Worm (Caenorhabditis elegans) whole organism, midembryonic: ENCODE results near the gene mob-3.

ENCODE experiments used
- T22C8.4 ChIP-seq: fragments of 200-800 bp; sonication (Bioruptor generic); IDR thresholded peaks from 2 replicates; pipeline ENCODE4 v1.3.6; 2022; ENCODE audit warnings: missing genetic modification characterization, missing compliant biosample characterization
- cog-1 ChIP-seq: sonication (generic microtip); optimal IDR thresholded peaks from 2 replicates; lab custom pipeline; 2016; ENCODE audit warnings: missing genetic modification characterization, missing compliant biosample characterization
- flt-1 ChIP-seq: fragments of 200-800 bp; sonication (Bioruptor generic); IDR thresholded peaks from 2 replicates; pipeline ENCODE4 v1.3.6; 2022; ENCODE audit warnings: missing genetic modification characterization, missing compliant biosample characterization
- klf-2 ChIP-seq: fragments of 200-800 bp; sonication (Bioruptor generic); conservative IDR thresholded peaks from 2 replicates; pipeline ENCODE4 v1.3.6; 2022; ENCODE audit warnings: missing genetic modification reagents, missing genetic modification characterization, missing compliant biosample characterization
- med-1 ChIP-seq: sonication (generic microtip); optimal IDR thresholded peaks from 2 replicates; lab custom pipeline; 2017; ENCODE audit warnings: missing genetic modification characterization, mild to moderate bottlenecking, missing compliant biosample characterization, antibody characterized with exemption, missing genetic modification reagents; ENCODE audit not compliant: insufficient read depth
- ref-1 ChIP-seq: fragments of 200-800 bp; sonication (Bioruptor generic); conservative IDR thresholded peaks from 2 replicates; pipeline ENCODE4 v1.3.6; 2022; ENCODE audit warnings: missing genetic modification reagents, missing genetic modification characterization, missing compliant biosample characterization
- tab-1 ChIP-seq: fragments of 200-800 bp; sonication (Bioruptor generic); IDR thresholded peaks from 2 replicates; pipeline ENCODE4 v1.3.6; 2022; ENCODE audit warnings: missing genetic modification characterization, missing compliant biosample characterization
- ztf-23 ChIP-seq: fragments of 200-800 bp; sonication (Bioruptor generic); IDR thresholded peaks from 2 replicates; pipeline ENCODE4 v1.3.6; 2022; ENCODE audit warnings: missing genetic modification reagents, missing genetic modification characterization, missing compliant biosample characterization
- ztf-29 ChIP-seq: fragments of 200-800 bp; sonication (Bioruptor generic); IDR thresholded peaks from 2 replicates; pipeline ENCODE4 v1.3.6; 2022; ENCODE audit warnings: missing genetic modification reagents, missing genetic modification characterization, missing compliant biosample characterization

Gene mob-3

DNA sequence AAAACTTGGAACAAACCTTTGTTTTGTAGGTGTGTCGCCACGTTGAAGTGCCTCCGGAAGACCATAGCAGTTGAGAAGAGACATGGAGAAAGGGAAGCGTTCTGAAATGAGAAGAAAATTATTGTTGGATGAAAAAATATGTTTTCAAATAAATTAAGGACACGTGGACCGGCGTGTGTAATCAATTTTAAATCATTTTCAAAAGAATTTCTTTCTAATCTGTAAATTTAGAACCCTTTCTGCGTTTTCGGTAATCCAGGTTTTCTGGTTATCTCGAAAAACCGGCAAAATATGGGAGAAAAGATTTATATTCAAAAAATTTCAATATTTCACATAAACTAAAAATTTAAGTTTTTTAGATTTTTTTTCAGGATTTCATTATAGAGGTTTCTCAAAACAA is at the start of gene mob-3:
TSS of gene mob-3 (minus strand) at position 101 of the 400 bp plus-strand sequence.
- TF ChIP-seq tab-1 (GFP tag; lab: Robert Waterston, UW) (no peak), med-1 (no peak), ref-1 (GFP tag; lab: Robert Waterston, UW) (no peak), T22C8.4 (GFP tag; lab: Robert Waterston, UW) (no peak), flt-1 (GFP tag; lab: Robert Waterston, UW) (no peak), cog-1 (tag; lab: Kevin White, UChicago) (no peak), ztf-23 (GFP tag; lab: Robert Waterston, UW) (no peak), ztf-29 (no peak), klf-2 (GFP tag; lab: Robert Waterston, UW) (no peak)

DNA sequence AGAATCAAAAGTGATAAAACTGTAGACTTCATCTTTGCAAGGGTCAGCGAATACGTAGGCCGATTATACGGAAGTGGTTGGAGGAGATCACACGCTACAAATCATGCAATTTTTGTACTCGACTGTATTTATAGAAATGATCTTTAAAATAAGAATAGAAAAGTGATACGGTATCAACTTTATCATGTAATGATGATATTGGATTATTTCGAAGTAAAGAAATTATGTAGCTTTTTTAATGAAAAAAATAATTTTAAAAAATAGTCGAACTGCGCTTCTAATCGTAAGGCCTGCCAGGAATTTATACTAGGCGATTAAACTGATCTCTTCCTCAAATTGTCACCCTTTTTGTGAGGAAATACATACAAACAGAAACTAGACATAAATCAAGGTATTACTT is 45.1 kb upstream of the mob-3 start, which contains the start of gene B0496.11:
TSS of gene B0496.11 (minus strand) at position 101 of the 400 bp plus-strand sequence.
- no peak for TF ChIP-seq ref-1 (GFP tag; lab: Robert Waterston, UW)
- no peak for TF ChIP-seq ztf-29

DNA sequence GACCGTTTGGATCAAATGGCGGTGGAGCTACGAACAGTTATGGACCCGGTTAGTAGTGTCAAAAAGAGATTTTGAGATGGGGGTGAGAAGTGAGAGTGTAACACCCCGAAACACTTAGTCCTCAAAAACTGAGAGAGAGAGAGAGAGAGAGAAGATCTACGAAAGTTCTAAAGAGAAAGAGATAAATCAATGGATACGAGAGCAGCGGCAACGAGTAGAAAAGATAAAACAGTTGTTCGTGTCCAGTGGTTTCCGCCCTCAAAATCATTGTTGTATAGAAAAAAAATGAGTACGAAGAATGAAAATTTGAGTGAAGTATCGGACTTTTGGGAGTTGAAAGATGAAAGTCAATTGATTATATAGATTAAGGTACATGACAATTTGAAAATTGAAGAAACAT is 40.3 kb upstream of the mob-3 start:
- TF ChIP-seq cog-1 (tag; lab: Kevin White, UChicago) = no peak
- no peak for TF ChIP-seq flt-1 (GFP tag; lab: Robert Waterston, UW)
- no peak for TF ChIP-seq klf-2 (GFP tag; lab: Robert Waterston, UW)
- TF ChIP-seq tab-1 (GFP tag; lab: Robert Waterston, UW) = no peak
- TF ChIP-seq ztf-29 = no peak
- TF ChIP-seq ref-1 (GFP tag; lab: Robert Waterston, UW) = no peak
- TF ChIP-seq ztf-23 (GFP tag; lab: Robert Waterston, UW) = no peak
- TF ChIP-seq med-1 = no peak

DNA sequence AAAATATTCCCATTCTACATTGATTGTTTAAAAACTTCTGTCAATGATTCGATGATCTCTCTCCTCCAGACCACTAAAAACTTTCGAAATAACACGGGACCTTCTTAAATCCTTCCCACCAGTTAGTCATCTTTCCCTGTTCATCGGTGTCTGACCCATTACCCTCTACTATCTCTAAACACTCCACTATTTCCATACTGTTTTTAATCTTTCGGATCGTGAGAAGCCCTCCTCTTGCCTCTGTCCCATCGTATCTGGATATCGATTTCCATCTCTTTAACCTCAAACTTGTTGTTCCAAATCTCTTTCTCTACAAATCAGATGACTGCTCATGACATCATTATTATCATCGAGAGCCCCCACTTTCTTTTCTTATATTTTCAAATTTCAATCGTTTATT is 39.6 kb upstream of the mob-3 start:
- TF ChIP-seq cog-1 (tag; lab: Kevin White, UChicago) = no peak
- TF ChIP-seq T22C8.4 (GFP tag; lab: Robert Waterston, UW) = no peak
- TF ChIP-seq ref-1 (GFP tag; lab: Robert Waterston, UW) = no peak
- no peak for TF ChIP-seq med-1
- TF ChIP-seq flt-1 (GFP tag; lab: Robert Waterston, UW) = no peak
- no peak for TF ChIP-seq tab-1 (GFP tag; lab: Robert Waterston, UW)
- no peak for TF ChIP-seq ztf-29
- TF ChIP-seq klf-2 (GFP tag; lab: Robert Waterston, UW) = no peak
- TF ChIP-seq ztf-23 (GFP tag; lab: Robert Waterston, UW) = no peak

DNA sequence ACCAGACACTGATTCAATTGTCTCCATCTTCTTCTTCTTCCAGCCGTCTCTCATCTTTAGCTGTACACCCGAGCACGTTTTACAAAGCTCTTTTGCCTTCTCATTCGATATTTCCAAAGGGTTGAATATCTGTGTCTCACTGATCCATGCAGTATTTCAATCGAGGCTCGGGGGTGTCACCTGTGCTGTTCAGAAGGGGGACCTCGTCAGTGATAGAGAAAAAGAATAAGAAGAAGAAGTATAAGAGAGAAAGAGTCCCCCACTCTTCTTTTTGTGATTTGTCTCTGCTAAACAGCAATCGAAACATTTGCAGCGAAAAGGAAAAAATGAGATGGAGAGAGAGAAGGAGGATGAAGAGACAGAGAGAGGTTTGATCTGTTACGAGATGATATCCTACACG is 37.3 kb upstream of the mob-3 start:
- TF ChIP-seq tab-1 (GFP tag; lab: Robert Waterston, UW) (no peak), flt-1 (GFP tag; lab: Robert Waterston, UW) (no peak), klf-2 (GFP tag; lab: Robert Waterston, UW) (no peak), ref-1 (GFP tag; lab: Robert Waterston, UW) (no peak), ztf-23 (GFP tag; lab: Robert Waterston, UW) (no peak), med-1 (no peak), ztf-29 (no peak), cog-1 (tag; lab: Kevin White, UChicago) (no peak), T22C8.4 (GFP tag; lab: Robert Waterston, UW) (no peak)

DNA sequence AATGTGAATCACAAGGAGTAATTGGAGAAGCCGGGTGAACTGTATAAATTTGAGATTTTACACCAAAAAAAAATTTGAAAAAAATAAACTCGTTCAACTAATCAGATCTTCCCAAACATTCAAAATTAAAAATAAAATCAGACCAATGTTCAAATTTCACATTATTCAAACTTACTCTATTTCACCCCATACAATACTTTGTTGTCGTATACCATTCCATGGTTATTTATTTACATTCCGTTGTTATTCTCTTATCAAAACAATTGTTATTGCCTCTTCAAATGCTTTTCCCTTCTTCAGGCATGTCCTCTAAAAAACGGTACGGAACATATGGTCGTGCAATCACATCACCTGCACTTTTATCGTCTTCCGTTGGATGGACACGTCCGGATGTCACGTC is 35.5 kb upstream of the mob-3 start, which contains the start of gene unc-82:
TSS of gene unc-82 (plus strand) at position 301 of the 400 bp plus-strand sequence.
- TF ChIP-seq ztf-23 (GFP tag; lab: Robert Waterston, UW) (no peak), med-1 (no peak), tab-1 (GFP tag; lab: Robert Waterston, UW) (no peak), cog-1 (tag; lab: Kevin White, UChicago) (no peak), T22C8.4 (GFP tag; lab: Robert Waterston, UW) (no peak), ztf-29 (no peak), klf-2 (GFP tag; lab: Robert Waterston, UW) (no peak), ref-1 (GFP tag; lab: Robert Waterston, UW) (no peak), flt-1 (GFP tag; lab: Robert Waterston, UW) (no peak)

DNA sequence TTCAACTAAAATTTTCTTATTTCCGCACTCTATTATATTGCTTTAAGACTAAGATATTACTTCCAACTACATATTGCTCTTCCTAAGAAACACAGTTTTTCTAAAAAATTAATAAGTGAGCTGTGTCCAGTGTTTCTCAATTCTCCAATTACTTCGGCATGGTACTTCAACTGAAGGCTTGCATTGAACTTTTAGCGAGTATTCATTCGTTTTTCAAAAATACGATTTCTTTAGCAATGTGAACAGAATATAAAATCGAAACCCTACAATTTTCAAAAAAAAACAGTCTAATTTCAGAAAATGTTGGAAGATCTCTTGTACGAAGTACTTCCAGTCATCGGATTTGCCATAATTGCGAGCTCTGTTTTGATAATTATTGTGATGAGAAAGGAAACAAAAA is 32.2 kb upstream of the mob-3 start, which contains the start of gene srtx-1:
TSS of gene srtx-1 (plus strand) at position 301 of the 400 bp plus-strand sequence.
- TF ChIP-seq med-1 = no peak
- no peak for TF ChIP-seq klf-2 (GFP tag; lab: Robert Waterston, UW)
- TF ChIP-seq T22C8.4 (GFP tag; lab: Robert Waterston, UW) = no peak
- TF ChIP-seq ztf-23 (GFP tag; lab: Robert Waterston, UW) = no peak
- no peak for TF ChIP-seq ref-1 (GFP tag; lab: Robert Waterston, UW)
- no peak for TF ChIP-seq ztf-29
- no peak for TF ChIP-seq tab-1 (GFP tag; lab: Robert Waterston, UW)

DNA sequence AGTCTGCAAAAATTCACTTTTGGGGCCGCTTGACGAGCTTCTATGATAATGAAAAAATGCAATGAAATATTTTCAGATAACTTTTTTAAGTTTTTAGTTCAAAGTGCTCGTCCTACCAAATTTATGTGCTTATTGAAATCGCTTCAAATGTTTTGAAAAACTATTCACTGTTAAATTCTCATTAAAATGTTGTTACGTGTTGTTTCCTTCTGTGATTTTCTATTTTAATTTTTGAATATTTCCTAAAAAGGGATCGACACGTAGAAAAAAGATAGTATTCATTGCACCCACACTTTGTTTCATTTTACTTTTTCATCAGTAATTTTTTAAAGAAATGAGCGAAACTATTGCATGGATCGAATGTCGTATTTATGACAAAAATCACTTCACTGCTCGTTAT is 30.1 kb upstream of the mob-3 start, which contains the start of gene B0496.6:
TSS of gene B0496.6 (plus strand) at position 301 of the 400 bp plus-strand sequence.
- TF ChIP-seq cog-1 (tag; lab: Kevin White, UChicago) (no peak), ref-1 (GFP tag; lab: Robert Waterston, UW) (no peak), ztf-29 (no peak), flt-1 (GFP tag; lab: Robert Waterston, UW) (no peak)

DNA sequence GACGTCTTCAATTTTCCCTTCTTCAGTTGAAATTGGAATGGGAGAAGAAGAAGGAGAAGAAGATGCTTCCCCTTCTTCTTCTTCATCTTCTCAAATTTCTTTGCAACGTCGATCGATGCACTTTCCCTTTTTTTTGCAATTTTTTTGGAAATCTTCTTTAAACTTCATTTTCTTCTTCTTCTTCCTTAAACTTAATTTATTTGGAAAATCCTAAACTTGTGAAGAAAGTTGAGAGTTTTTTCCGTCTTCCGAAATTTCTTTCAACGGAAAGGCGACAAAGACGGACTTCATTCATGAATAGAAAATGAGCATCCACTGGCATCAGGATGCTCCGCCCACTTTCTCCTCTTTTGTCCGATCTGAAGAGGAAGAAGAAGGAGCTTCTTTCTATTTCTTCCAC is 25.4 kb upstream of the mob-3 start:
- TF ChIP-seq T22C8.4 (GFP tag; lab: Robert Waterston, UW) = no peak
- TF ChIP-seq tab-1 (GFP tag; lab: Robert Waterston, UW) = no peak
- TF ChIP-seq klf-2 (GFP tag; lab: Robert Waterston, UW) = no peak
- no peak for TF ChIP-seq ztf-29
- no peak for TF ChIP-seq med-1
- no peak for TF ChIP-seq ztf-23 (GFP tag; lab: Robert Waterston, UW)
- TF ChIP-seq flt-1 (GFP tag; lab: Robert Waterston, UW) = no peak
- no peak for TF ChIP-seq cog-1 (tag; lab: Kevin White, UChicago)
- no peak for TF ChIP-seq ref-1 (GFP tag; lab: Robert Waterston, UW)

DNA sequence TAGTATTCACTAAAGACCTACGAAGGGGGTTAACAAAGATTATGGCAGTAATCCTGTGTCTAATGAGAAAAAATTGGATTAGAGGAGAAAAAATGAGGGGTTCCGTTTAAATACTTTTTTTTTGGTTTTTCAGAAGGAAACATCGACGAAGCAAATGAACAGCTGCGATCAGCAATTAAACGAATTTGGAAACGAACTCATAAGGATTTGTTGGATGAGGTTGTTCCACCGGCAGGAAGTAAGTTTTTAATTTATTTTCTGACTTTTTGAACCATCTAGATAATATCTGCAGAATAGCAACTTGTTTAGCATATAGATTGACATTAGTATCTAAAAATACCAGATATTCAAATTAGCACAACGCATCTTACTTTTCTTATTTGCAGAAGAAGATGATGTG is 24.8 kb upstream of the mob-3 start:
- TF ChIP-seq flt-1 (GFP tag; lab: Robert Waterston, UW) = no peak
- no peak for TF ChIP-seq ref-1 (GFP tag; lab: Robert Waterston, UW)
- no peak for TF ChIP-seq med-1
- no peak for TF ChIP-seq ztf-29
- no peak for TF ChIP-seq klf-2 (GFP tag; lab: Robert Waterston, UW)
- no peak for TF ChIP-seq ztf-23 (GFP tag; lab: Robert Waterston, UW)
- no peak for TF ChIP-seq tab-1 (GFP tag; lab: Robert Waterston, UW)
- TF ChIP-seq T22C8.4 (GFP tag; lab: Robert Waterston, UW) = no peak
- no peak for TF ChIP-seq cog-1 (tag; lab: Kevin White, UChicago)
